Worm (Caenorhabditis elegans) whole organism, L1 larva: ENCODE measurements around the gene ZK354.9.

Experiments
- C04F5.9 ChIP-seq: sonication (generic microtip); optimal IDR thresholded peaks from 2 replicates; lab custom pipeline; 2016; ENCODE audit warnings: missing genetic modification characterization, missing compliant biosample characterization
- C16A3.4 ChIP-seq: fragments of 150-350 bp; optimal IDR thresholded peaks from 2 replicates; lab custom pipeline; 2014; ENCODE audit warnings: missing biosample characterization, missing genetic modification characterization
- Y116A8C.19 ChIP-seq: sonication (generic microtip); optimal IDR thresholded peaks from 2 replicates; lab custom pipeline; 2016; ENCODE audit warnings: missing compliant biosample characterization, missing genetic modification characterization, borderline replicate concordance
- ces-1 ChIP-seq: fragments of 150-350 bp; optimal IDR thresholded peaks from 2 replicates; lab custom pipeline; 2014; ENCODE audit warnings: missing biosample characterization, missing genetic modification reagents, missing genetic modification characterization
- dpl-1 ChIP-seq, 3 experiments: fragments of 150-350 bp in 2 of 3; sonication (generic microtip) in 1 of 3; optimal IDR thresholded peaks; 2 replicates each; lab custom pipeline; 2014 to 2017; ENCODE audit warnings: missing biosample characterization in 3 of 3, missing genetic modification characterization in 3 of 3, missing genetic modification reagents in 3 of 3
- efl-1 ChIP-seq, 4 experiments: fragments of 150-350 bp; optimal IDR thresholded peaks in 3 of 4; peaks in 1 of 4; 1 replicate in 1 of 4; 2 replicates in 3 of 4; lab custom pipeline; 2014; ENCODE audit warnings: missing biosample characterization in 2 of 4, missing genetic modification characterization in 2 of 4, missing genetic modification reagents in 2 of 4
- elt-2 ChIP-seq: sonication (generic microtip); optimal IDR thresholded peaks from 2 replicates; lab custom pipeline; 2016; ENCODE audit warnings: missing genetic modification characterization, mild to moderate bottlenecking, inconsistent platforms, missing compliant biosample characterization, missing genetic modification reagents
- elt-3 ChIP-seq, 6 experiments: fragments of 150-350 bp in 1 of 6; sonication (generic microtip); optimal IDR thresholded peaks; 2 replicates each; lab custom pipeline; 2017 to 2018; ENCODE audit warnings: missing biosample characterization in 6 of 6, missing genetic modification characterization in 6 of 6, inconsistent platforms in 1 of 6
- ets-5 ChIP-seq: fragments of 200-800 bp; sonication (Bioruptor generic); IDR thresholded peaks from 2 replicates; pipeline ENCODE4 v1.3.6; 2022; ENCODE audit warnings: missing genetic modification characterization, missing compliant biosample characterization
- hlh-4 ChIP-seq: sonication (generic microtip); optimal IDR thresholded peaks from 2 replicates; lab custom pipeline; 2016; ENCODE audit warnings: mild to moderate bottlenecking, missing genetic modification characterization, missing compliant biosample characterization
- hpl-2 ChIP-seq: fragments of 150-350 bp; optimal IDR thresholded peaks from 2 replicates; lab custom pipeline; 2014; ENCODE audit warnings: missing biosample characterization, missing genetic modification reagents, missing genetic modification characterization
- irx-1 ChIP-seq: sonication (generic microtip); optimal IDR thresholded peaks from 2 replicates; lab custom pipeline; 2016; ENCODE audit warnings: missing genetic modification characterization, missing compliant biosample characterization
- isw-1 ChIP-seq: fragments of 200-800 bp; sonication (Bioruptor generic); IDR thresholded peaks from 2 replicates; pipeline ENCODE4 v1.3.6; 2022; ENCODE audit warnings: missing genetic modification characterization, missing compliant biosample characterization
- jun-1 ChIP-seq: fragments of 150-350 bp; optimal IDR thresholded peaks from 2 replicates; lab custom pipeline; 2014; ENCODE audit warnings: missing biosample characterization, missing genetic modification reagents, missing genetic modification characterization
- lin-35 ChIP-seq, 2 experiments: fragments of 150-350 bp; optimal IDR thresholded peaks; 2 replicates each; lab custom pipeline; 2014; ENCODE audit warnings: missing biosample characterization in 2 of 2, missing genetic modification characterization in 2 of 2, missing genetic modification reagents in 2 of 2
- lin-39 ChIP-seq: fragments of 150-350 bp; optimal IDR thresholded peaks from 2 replicates; lab custom pipeline; 2014; ENCODE audit warnings: missing biosample characterization, missing genetic modification reagents, missing genetic modification characterization
- lsy-2 ChIP-seq, 2 experiments: fragments of 150-350 bp; optimal IDR thresholded peaks; 2 replicates each; lab custom pipeline; 2014; ENCODE audit warnings: missing biosample characterization in 2 of 2, missing genetic modification characterization in 2 of 2
- mdl-1 ChIP-seq, 2 experiments: fragments of 150-350 bp; optimal IDR thresholded peaks; 2 replicates each; lab custom pipeline; 2014 to 2017; ENCODE audit warnings: missing biosample characterization in 2 of 2, missing genetic modification characterization in 2 of 2, inconsistent platforms in 1 of 2
- mef-2 ChIP-seq: fragments of 150-350 bp; optimal IDR thresholded peaks from 2 replicates; lab custom pipeline; 2014; ENCODE audit warnings: missing biosample characterization, missing genetic modification characterization
- nhr-11 ChIP-seq: fragments of 150-350 bp; optimal IDR thresholded peaks from 2 replicates; lab custom pipeline; 2014; ENCODE audit warnings: missing biosample characterization, missing genetic modification characterization
- nhr-12 ChIP-seq: sonication (generic microtip); optimal IDR thresholded peaks from 2 replicates; lab custom pipeline; 2017; ENCODE audit warnings: missing biosample characterization, missing genetic modification characterization
- nhr-19 ChIP-seq: fragments of 200-800 bp; sonication (Bioruptor generic); conservative IDR thresholded peaks from 2 replicates; pipeline ENCODE4 v1.3.6; 2022; ENCODE audit warnings: missing genetic modification characterization, missing compliant biosample characterization
- nhr-28 ChIP-seq: fragments of 150-350 bp; optimal IDR thresholded peaks from 2 replicates; lab custom pipeline; 2014; ENCODE audit warnings: missing biosample characterization, missing genetic modification characterization
- nhr-47 ChIP-seq: sonication (generic microtip); optimal IDR thresholded peaks from 2 replicates; lab custom pipeline; 2016; ENCODE audit warnings: mild to moderate bottlenecking, missing genetic modification characterization, moderate library complexity, missing compliant biosample characterization
- nhr-71 ChIP-seq: sonication (generic microtip); optimal IDR thresholded peaks from 2 replicates; lab custom pipeline; 2016; ENCODE audit warnings: mild to moderate bottlenecking, missing genetic modification characterization, moderate library complexity, missing compliant biosample characterization
- nhr-77 ChIP-seq: fragments of 150-350 bp; optimal IDR thresholded peaks from 2 replicates; lab custom pipeline; 2014; ENCODE audit warnings: missing biosample characterization, missing genetic modification characterization
- nhr-84 ChIP-seq: sonication (generic microtip); optimal IDR thresholded peaks from 2 replicates; lab custom pipeline; 2017; ENCODE audit warnings: missing biosample characterization, missing genetic modification characterization
- nhr-85 ChIP-seq: sonication (generic microtip); peaks from one replicate; lab custom pipeline; 2016; ENCODE audit warnings: missing genetic modification characterization, inconsistent platforms, missing compliant biosample characterization
- nhr-90 ChIP-seq: sonication (generic microtip); optimal IDR thresholded peaks from 2 replicates; lab custom pipeline; 2016; ENCODE audit warnings: mild to moderate bottlenecking, missing genetic modification characterization, missing compliant biosample characterization; ENCODE audit not compliant: poor library complexity
- pag-3 ChIP-seq: sonication (generic microtip); optimal IDR thresholded peaks from 2 replicates; lab custom pipeline; 2017; ENCODE audit warnings: missing genetic modification characterization, mild to moderate bottlenecking, missing compliant biosample characterization, antibody characterized with exemption, borderline replicate concordance; ENCODE audit not compliant: insufficient read depth
- pax-3 ChIP-seq: fragments of 200-800 bp; sonication (Bioruptor generic); optimal IDR thresholded peaks from 2 replicates; lab custom pipeline; 2018; ENCODE audit warnings: mild to moderate bottlenecking, missing genetic modification characterization, moderate library complexity, missing compliant biosample characterization
- pqm-1 ChIP-seq: sonication (generic microtip); optimal IDR thresholded peaks from 3 replicates; lab custom pipeline; 2017; ENCODE audit warnings: missing biosample characterization, missing genetic modification characterization
- rnt-1 ChIP-seq: sonication (generic microtip); optimal IDR thresholded peaks from 2 replicates; lab custom pipeline; 2016; ENCODE audit warnings: mild to moderate bottlenecking, missing genetic modification characterization, moderate library complexity, missing compliant biosample characterization
- snu-23 ChIP-seq: sonication (generic microtip); optimal IDR thresholded peaks from 2 replicates; lab custom pipeline; 2016; ENCODE audit warnings: missing genetic modification characterization, missing compliant biosample characterization
- sptf-1 ChIP-seq: fragments of 150-350 bp; optimal IDR thresholded peaks from 2 replicates; lab custom pipeline; 2014; ENCODE audit warnings: missing biosample characterization, missing genetic modification characterization
- swsn-7 ChIP-seq: sonication (generic microtip); optimal IDR thresholded peaks from 2 replicates; lab custom pipeline; 2016; ENCODE audit warnings: missing genetic modification characterization, missing compliant biosample characterization
- tbx-2 ChIP-seq: sonication (generic microtip); optimal IDR thresholded peaks from 2 replicates; lab custom pipeline; 2016; ENCODE audit warnings: missing genetic modification characterization, missing compliant biosample characterization
- unc-98 ChIP-seq: fragments of 200-800 bp; sonication (Bioruptor generic); IDR thresholded peaks from 2 replicates; pipeline ENCODE4 v1.3.6; 2022; ENCODE audit warnings: missing genetic modification characterization, missing compliant biosample characterization
- xbp-1 ChIP-seq: sonication (generic microtip); optimal IDR thresholded peaks from 2 replicates; lab custom pipeline; 2016; ENCODE audit warnings: missing genetic modification characterization, missing compliant biosample characterization
- zag-1 ChIP-seq: fragments of 150-350 bp; optimal IDR thresholded peaks from 2 replicates; lab custom pipeline; 2014; ENCODE audit warnings: missing biosample characterization, missing genetic modification characterization
- ztf-11 ChIP-seq, 2 experiments: sonication (generic microtip); optimal IDR thresholded peaks; 2 replicates each; lab custom pipeline; 2016 to 2017; ENCODE audit warnings: missing genetic modification characterization in 2 of 2, missing biosample characterization in 1 of 2, missing compliant biosample characterization in 1 of 2
- ztf-4 ChIP-seq: fragments of 150-350 bp; optimal IDR thresholded peaks from 2 replicates; lab custom pipeline; 2014; ENCODE audit warnings: missing biosample characterization, missing genetic modification characterization

The ZK354.9 gene

ce11 chrIV:5350480-5351193 is 42.7 kb upstream of the ZK354.9 start, which contains the start of gene gba-4:
TSS of gene gba-4 (minus strand) at chrIV:5350897.
- TF ChIP-seq elt-2 (tag; lab: Kevin White, UChicago), result peak; percentile 78

ce11 chrIV:5344168-5344567 is 36.2 kb upstream of the ZK354.9 start:
- TF ChIP-seq efl-1 (optimal IDR thresholded peaks at IDR 0.05; lab: Kevin White, UChicago), result no peak
- TF ChIP-seq efl-1 (GFP tag; optimal IDR thresholded peaks at IDR 0.05 in 1 of 2; lab: Kevin White, UChicago), result peak in 1 of 2 experiments; percentile 34
- TF ChIP-seq ets-5 (GFP tag; lab: Robert Waterston, UW), result no peak
- TF ChIP-seq nhr-85 (tag; lab: Kevin White, UChicago), result peak; percentile 55
- no peak for TF ChIP-seq C16A3.4 (tag; lab: Kevin White, UChicago)
- TF ChIP-seq mdl-1 (tag; optimal IDR thresholded peaks at IDR 0.05; lab: Kevin White, UChicago), result no peak
- no peak for TF ChIP-seq zag-1 (tag; lab: Kevin White, UChicago)
- TF ChIP-seq lin-35 (GFP tag; optimal IDR thresholded peaks at IDR 0.05; lab: Kevin White, UChicago), result peak in 1 of 2 experiments; percentile 65
- no peak for TF ChIP-seq nhr-11
- TF ChIP-seq hlh-4 (tag; lab: Kevin White, UChicago), result no peak
- no peak for TF ChIP-seq pqm-1 (tag; lab: Kevin White, UChicago)
- TF ChIP-seq nhr-90, result peak; percentile 52
- no peak for TF ChIP-seq mef-2 (tag; lab: Kevin White, UChicago)
- TF ChIP-seq pax-3 (tag; lab: Kevin White, UChicago), result no peak
- TF ChIP-seq elt-3 (tag; optimal IDR thresholded peaks at IDR 0.05; lab: Kevin White, UChicago), result no peak
- no peak for TF ChIP-seq nhr-28 (tag; lab: Kevin White, UChicago)
- no peak for TF ChIP-seq sptf-1
- TF ChIP-seq dpl-1 (GFP tag; optimal IDR thresholded peaks at IDR 0.05; lab: Kevin White, UChicago), result no peak
- TF ChIP-seq ces-1 (GFP tag; lab: Kevin White, UChicago), result no peak
- TF ChIP-seq nhr-84 (tag; lab: Kevin White, UChicago), result no peak
- no peak for TF ChIP-seq pag-3 (tag; lab: Kevin White, UChicago)
- TF ChIP-seq tbx-2 (tag; lab: Kevin White, UChicago), result no peak
- TF ChIP-seq lsy-2 (tag; optimal IDR thresholded peaks at IDR 0.05; lab: Kevin White, UChicago), result peak in 1 of 2 experiments; percentile 10
- no peak for TF ChIP-seq irx-1
- TF ChIP-seq nhr-77 (tag; lab: Kevin White, UChicago), result no peak
- no peak for TF ChIP-seq isw-1 (GFP tag; lab: Robert Waterston, UW)
- no peak for TF ChIP-seq ztf-11 (tag; optimal IDR thresholded peaks at IDR 0.05; lab: Kevin White, UChicago)
- peak; percentile 10 for TF ChIP-seq xbp-1 (tag; lab: Kevin White, UChicago)
- no peak for TF ChIP-seq lin-39 (tag; lab: Kevin White, UChicago)
- no peak for TF ChIP-seq C04F5.9 (tag; lab: Kevin White, UChicago)
- TF ChIP-seq nhr-71 (tag; lab: Kevin White, UChicago), result peak; percentile 18
- no peak for TF ChIP-seq ztf-4 (tag; lab: Kevin White, UChicago)
- no peak for TF ChIP-seq nhr-19 (GFP tag; lab: Robert Waterston, UW)
- TF ChIP-seq unc-98 (GFP tag; lab: Robert Waterston, UW), result no peak
- no peak for TF ChIP-seq rnt-1 (tag; lab: Kevin White, UChicago)
- no peak for TF ChIP-seq Y116A8C.19 (tag; lab: Kevin White, UChicago)
- TF ChIP-seq nhr-47 (tag; lab: Kevin White, UChicago), result no peak
- no peak for TF ChIP-seq hpl-2
- no peak for TF ChIP-seq jun-1 (tag; lab: Kevin White, UChicago)
- TF ChIP-seq nhr-12 (tag; lab: Kevin White, UChicago), result no peak
- TF ChIP-seq snu-23, result peak; percentile 21
- no peak for TF ChIP-seq swsn-7 (tag; lab: Kevin White, UChicago)
